Worm (Caenorhabditis elegans) whole organism, L2 larva: ENCODE results near the gene C50H2.13.

Source experiments
- ama-1 ChIP-seq: fragments of 150-350 bp; optimal IDR thresholded peaks from 2 replicates; lab custom pipeline; 2018; ENCODE audit warnings: inconsistent platforms
- nhr-237 ChIP-seq: fragments of 150-350 bp; optimal IDR thresholded peaks from 2 replicates; lab custom pipeline; 2014; ENCODE audit warnings: missing biosample characterization, missing genetic modification characterization

ce11 chrV:9921288-9921687 is 5.1 kb upstream of the C50H2.13 start, which contains the start of gene ceh-75:
- no peak for TF ChIP-seq nhr-237
- TF ChIP-seq ama-1: no peak
